Worm (Caenorhabditis elegans) whole organism, late embryonic: ENCODE measurements around the gene ZC196.9.

Source experiments
- che-1 ChIP-seq: sonication (generic microtip); optimal IDR thresholded peaks from 2 replicates; lab custom pipeline; 2016; ENCODE audit warnings: mild to moderate bottlenecking, missing genetic modification characterization, missing compliant biosample characterization
- dmd-4 ChIP-seq: sonication (generic microtip); optimal IDR thresholded peaks from 2 replicates; lab custom pipeline; 2016; ENCODE audit warnings: borderline replicate concordance, missing genetic modification characterization, missing compliant biosample characterization
- dve-1 ChIP-seq: sonication (generic microtip); optimal IDR thresholded peaks from 2 replicates; lab custom pipeline; 2017; ENCODE audit warnings: antibody characterized with exemption, mild to moderate bottlenecking, missing genetic modification characterization, missing compliant biosample characterization
- hlh-30 ChIP-seq: sonication (generic microtip); optimal IDR thresholded peaks from 2 replicates; lab custom pipeline; 2017; ENCODE audit warnings: antibody characterized with exemption, missing genetic modification characterization, missing compliant biosample characterization; ENCODE audit not compliant: insufficient read depth
- pqm-1 ChIP-seq: sonication (generic microtip); optimal IDR thresholded peaks from 2 replicates; lab custom pipeline; 2016; ENCODE audit warnings: missing genetic modification characterization, missing compliant biosample characterization
- ref-2 ChIP-seq: sonication (generic microtip); optimal IDR thresholded peaks from 2 replicates; lab custom pipeline; 2016; ENCODE audit warnings: missing genetic modification characterization, missing compliant biosample characterization
- sox-4 ChIP-seq: sonication (generic microtip); optimal IDR thresholded peaks from 2 replicates; lab custom pipeline; 2017; ENCODE audit warnings: mild to moderate bottlenecking, missing genetic modification characterization, inconsistent platforms, missing compliant biosample characterization
- unc-3 ChIP-seq, 2 experiments: fragments of 200-800 bp in 1 of 2; sonication (Bioruptor generic) in 1 of 2; sonication (generic microtip) in 1 of 2; conservative IDR thresholded peaks in 1 of 2; optimal IDR thresholded peaks in 1 of 2; 2 replicates each; pipeline versions ENCODE4 v1.3.6 to Lab custom; 2016 to 2022; ENCODE audit warnings: missing compliant biosample characterization in 2 of 2, missing genetic modification characterization in 2 of 2, missing genetic modification reagents in 1 of 2
- zip-5 ChIP-seq: sonication (generic microtip); optimal IDR thresholded peaks from 2 replicates; lab custom pipeline; 2016; ENCODE audit warnings: missing genetic modification characterization, missing compliant biosample characterization

DNA sequence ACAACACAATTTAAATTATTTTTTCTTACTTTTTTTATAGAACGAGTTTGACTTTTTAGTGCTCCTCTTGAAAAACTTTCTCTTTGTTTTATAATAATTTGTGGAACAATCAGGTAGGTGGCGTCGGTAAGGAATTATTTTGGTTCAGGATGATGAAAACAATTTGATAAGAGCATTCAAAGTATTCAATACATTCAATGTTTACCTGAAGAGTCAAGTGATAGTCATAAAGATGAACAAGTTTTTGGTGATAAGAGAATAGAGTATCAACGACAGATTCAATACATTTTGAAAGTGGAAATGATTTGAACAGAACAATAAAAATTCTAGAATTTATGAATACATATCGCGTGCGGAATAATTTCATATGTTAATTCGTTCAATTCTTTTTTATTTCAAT lies 40.5 kb upstream of the ZC196.9 start:
- no peak for TF ChIP-seq dve-1 (tag; lab: Kevin White, UChicago)
- no peak for TF ChIP-seq zip-5 (tag; lab: Kevin White, UChicago)
- no peak for TF ChIP-seq dmd-4 (tag; lab: Kevin White, UChicago)
- no peak for TF ChIP-seq unc-3 (GFP tag; conservative IDR thresholded peaks at IDR 0.05; lab: Robert Waterston, UW)
- no peak for TF ChIP-seq unc-3 (tag; optimal IDR thresholded peaks at IDR 0.05; lab: Kevin White, UChicago)
- TF ChIP-seq pqm-1 (tag; lab: Kevin White, UChicago): no peak
- no peak for TF ChIP-seq ref-2 (tag; lab: Kevin White, UChicago)
- no peak for TF ChIP-seq che-1
- no peak for TF ChIP-seq hlh-30 (tag; lab: Kevin White, UChicago)
- no peak for TF ChIP-seq sox-4 (tag; lab: Kevin White, UChicago)
